ENCODE assay signal across 3 worm cellular contexts in the genomic region with DNA sequence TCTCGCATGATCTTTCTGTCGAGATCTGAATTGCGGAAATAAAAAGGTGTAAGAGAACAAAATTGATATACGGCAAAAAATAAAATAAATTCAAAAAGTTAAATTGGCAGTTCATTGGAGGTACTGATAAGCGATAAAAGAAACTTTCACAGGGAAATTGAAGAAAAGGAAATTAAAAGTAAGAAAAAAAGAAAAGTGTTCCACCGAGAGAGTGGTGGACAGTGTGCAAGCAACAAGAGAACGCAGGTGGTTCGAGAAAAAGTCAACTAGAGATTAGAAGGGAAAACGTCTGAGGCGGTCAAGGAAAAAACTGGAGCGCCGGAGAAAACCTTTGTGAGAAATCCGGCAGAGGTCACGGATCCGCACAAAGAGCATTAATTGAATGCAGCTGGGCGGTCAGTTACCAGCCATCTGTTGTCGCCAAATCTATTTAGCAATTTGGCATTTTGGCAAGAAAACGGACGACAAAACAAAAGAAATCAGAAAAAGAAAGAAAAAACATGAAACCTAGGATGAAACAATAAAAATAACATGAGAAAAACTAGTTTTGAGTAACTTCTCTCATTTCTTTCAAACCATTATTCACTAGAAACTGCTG.
A peak's percentile ranks its signal among the peaks of the same experiment; 100 is the strongest.
TF ChIP-seq lines count a peak whose summit lies in the region.

A gene (minus strand): TSS at position 27 of the 598 bp plus-strand sequence.

TF ChIP-seq in whole organism, L1 larva, 84 proteins besides CTCF, POLR2A, EP300 and RAD21 (continued from another document):
- TF ChIP-seq sox-4 (tag; optimal IDR thresholded peaks at IDR 0.05; lab: Kevin White, UChicago) (no peak), blmp-1 (tag; optimal IDR thresholded peaks at IDR 0.05; lab: Kevin White, UChicago) (peak; percentile 83), efl-1 (optimal IDR thresholded peaks at IDR 0.05; lab: Kevin White, UChicago) (no peak), efl-1 (GFP tag; optimal IDR thresholded peaks at IDR 0.05 in 1 of 2; lab: Kevin White, UChicago) (peak in 1 of 2 experiments; percentile 86)
TF ChIP-seq in whole organism, L1 larva: peak in this region for 6.

TF ChIP-seq in whole organism, L3 larva, 47 proteins besides CTCF, POLR2A, EP300 and RAD21 (continued from another document):
- no peak for TF ChIP-seq lin-39 (tag; optimal IDR thresholded peaks at IDR 0.05; lab: Kevin White, UChicago)
- peak; percentile 1 for TF ChIP-seq nhr-23 (tag; optimal IDR thresholded peaks at IDR 0.05; lab: Kevin White, UChicago)
- no peak for TF ChIP-seq elt-3 (tag; optimal IDR thresholded peaks at IDR 0.05; lab: Kevin White, UChicago)

TF ChIP-seq in whole organism, L4 larva, 104 proteins besides CTCF, POLR2A, EP300 and RAD21 (continued from another document):
- TF ChIP-seq madf-9 (GFP tag; conservative IDR thresholded peaks at IDR 0.05; lab: Robert Waterston, UW) (no peak), F26F4.8 (GFP tag; conservative IDR thresholded peaks at IDR 0.05; lab: Robert Waterston, UW) (no peak), lsy-2 (tag; optimal IDR thresholded peaks at IDR 0.05; lab: Kevin White, UChicago) (no peak), dmd-6 (GFP tag; IDR thresholded peaks at IDR 0.05; lab: Robert Waterston, UW) (peak; percentile 65; the same call in 1 of the 2 replicates), vab-7 (GFP tag; IDR thresholded peaks at IDR 0.05; lab: Robert Waterston, UW) (no peak)
